Fruit fly (Drosophila melanogaster) whole organism, embryonic: ENCODE results near the gene CG14079.
A peak's percentile ranks its signal among the peaks of the same experiment; 100 is the strongest.

Source experiments
- Atf6 ChIP-seq: fragments of 200-800 bp; sonication (Bioruptor generic); IDR thresholded peaks from 2 replicates; pipeline ENCODE4 v1.3.6; 2022; ENCODE audit warnings: missing biosample characterization, missing genetic modification characterization
- Bgb ChIP-seq: fragments of 200-800 bp; sonication (Bioruptor generic); IDR thresholded peaks from 2 replicates; pipeline ENCODE4 v1.3.6; 2022; ENCODE audit warnings: missing biosample characterization, missing genetic modification characterization; ENCODE audit not compliant: partially characterized antibody
- CG11093 ChIP-seq: fragments of 200-800 bp; sonication (Bioruptor generic); IDR thresholded peaks from 3 replicates; pipeline ENCODE4 v1.3.6; 2022; ENCODE audit warnings: missing biosample characterization, missing genetic modification characterization
- CG12236 ChIP-seq: fragments of 200-800 bp; sonication (Bioruptor generic); optimal IDR thresholded peaks from 2 replicates; lab custom pipeline; 2016; ENCODE audit warnings: missing biosample characterization, missing genetic modification characterization
- CG13287 ChIP-seq: fragments of 200-800 bp; sonication (Bioruptor generic); IDR thresholded peaks from 2 replicates; pipeline ENCODE4 v1.3.6; 2022; ENCODE audit warnings: missing biosample characterization, missing genetic modification characterization; ENCODE audit not compliant: partially characterized antibody
- CG13624 ChIP-seq: fragments of 200-800 bp; sonication (Bioruptor generic); optimal IDR thresholded peaks from 2 replicates; lab custom pipeline; 2016; ENCODE audit warnings: missing biosample characterization, missing genetic modification characterization
- CG14860 ChIP-seq: fragments of 200-800 bp; sonication (Bioruptor generic); IDR thresholded peaks from 3 replicates; pipeline ENCODE4 v1.3.6; 2022; ENCODE audit warnings: missing biosample characterization, missing genetic modification characterization; ENCODE audit not compliant: partially characterized antibody
- CG17328 ChIP-seq: fragments of 200-800 bp; sonication (Bioruptor generic); IDR thresholded peaks from 2 replicates; pipeline ENCODE4 v1.3.6; 2022; ENCODE audit warnings: missing biosample characterization, missing genetic modification characterization
- CG17568 ChIP-seq: fragments of 200-800 bp; sonication (Bioruptor generic); optimal IDR thresholded peaks from 2 replicates; lab custom pipeline; 2018; ENCODE audit warnings: missing biosample characterization, mild to moderate bottlenecking, missing genetic modification characterization, moderate library complexity
- CG17829 ChIP-seq: fragments of 200-800 bp; optimal IDR thresholded peaks from 2 replicates; lab custom pipeline; 2019; ENCODE audit warnings: missing biosample characterization, mild to moderate bottlenecking, missing genetic modification characterization, moderate library complexity
- CG2129 ChIP-seq: fragments of 200-800 bp; sonication (Bioruptor generic); IDR thresholded peaks from 2 replicates; pipeline ENCODE4 v1.3.6; 2022; ENCODE audit warnings: missing biosample characterization, missing genetic modification characterization; ENCODE audit not compliant: partially characterized antibody
- CG31388 ChIP-seq: fragments of 200-800 bp; sonication (Bioruptor generic); optimal IDR thresholded peaks from 2 replicates; lab custom pipeline; 2016; ENCODE audit warnings: missing biosample characterization, missing genetic modification characterization
- CG34422 ChIP-seq: fragments of 200-800 bp; sonication (Bioruptor generic); IDR thresholded peaks from 3 replicates; pipeline ENCODE4 v1.3.6; 2022; ENCODE audit warnings: missing biosample characterization, missing genetic modification characterization
- CG3838 ChIP-seq: fragments of 200-800 bp; sonication (Bioruptor generic); optimal IDR thresholded peaks from 3 replicates; lab custom pipeline; 2016; ENCODE audit warnings: missing biosample characterization, missing genetic modification characterization
- CG3847 ChIP-seq: fragments of 200-800 bp; sonication (Bioruptor generic); IDR thresholded peaks from 2 replicates; pipeline ENCODE4 v1.3.6; 2022; ENCODE audit warnings: missing biosample characterization, missing genetic modification characterization
- CG4854 ChIP-seq: fragments of 200-800 bp; sonication (Bioruptor generic); optimal IDR thresholded peaks from 2 replicates; lab custom pipeline; 2016; ENCODE audit warnings: missing biosample characterization, missing genetic modification characterization, inconsistent platforms
- CG7556 ChIP-seq: fragments of 200-800 bp; sonication (Bioruptor generic); optimal IDR thresholded peaks from 2 replicates; lab custom pipeline; 2017; ENCODE audit warnings: missing biosample characterization, mild to moderate bottlenecking, missing genetic modification characterization
- CG7839 ChIP-seq: fragments of 200-800 bp; sonication (Bioruptor generic); optimal IDR thresholded peaks from 3 replicates; lab custom pipeline; 2018; ENCODE audit warnings: missing biosample characterization, mild to moderate bottlenecking, missing genetic modification characterization, moderate library complexity
- CG9932 ChIP-seq: fragments of 200-800 bp; sonication (Bioruptor generic); IDR thresholded peaks from 2 replicates; pipeline ENCODE4 v1.3.6; 2022; ENCODE audit warnings: missing biosample characterization, missing genetic modification characterization
- Dek ChIP-seq: fragments of 200-800 bp; sonication (Bioruptor generic); optimal IDR thresholded peaks from 3 replicates; lab custom pipeline; 2019; ENCODE audit warnings: missing biosample characterization, mild to moderate bottlenecking, missing genetic modification characterization, moderate library complexity
- Hmr ChIP-seq: fragments of 200-800 bp; sonication (Bioruptor generic); optimal IDR thresholded peaks from 3 replicates; lab custom pipeline; 2017; ENCODE audit warnings: mild to moderate bottlenecking, missing biosample characterization, missing genetic modification reagents, missing genetic modification characterization
- Jarid2 ChIP-seq: fragments of 200-800 bp; sonication (Bioruptor generic); optimal IDR thresholded peaks from 3 replicates; lab custom pipeline; 2017; ENCODE audit warnings: mild to moderate bottlenecking, missing biosample characterization, missing genetic modification reagents, missing genetic modification characterization
- Kr ChIP-seq: fragments of 200-800 bp; sonication (Bioruptor generic); optimal IDR thresholded peaks from 2 replicates; lab custom pipeline; 2017; ENCODE audit warnings: missing biosample characterization, mild to moderate bottlenecking, missing genetic modification characterization
- Lpt ChIP-seq: fragments of >200 bp; optimal IDR thresholded peaks from 2 replicates; lab custom pipeline; 2018; ENCODE audit warnings: missing biosample characterization, missing genetic modification characterization
- Mad ChIP-seq: fragments of 200-800 bp; sonication (Bioruptor generic); optimal IDR thresholded peaks from 2 replicates; lab custom pipeline; 2016; ENCODE audit warnings: missing biosample characterization, missing genetic modification characterization
- Max ChIP-seq: fragments of 200-800 bp; sonication (Bioruptor generic); optimal IDR thresholded peaks from 2 replicates; lab custom pipeline; 2016; ENCODE audit warnings: missing biosample characterization, mild to moderate bottlenecking, missing genetic modification characterization
- NFAT ChIP-seq: fragments of 200-800 bp; sonication (Bioruptor generic); IDR thresholded peaks from 2 replicates; pipeline ENCODE4 v1.3.6; 2022; ENCODE audit warnings: missing biosample characterization, missing genetic modification characterization
- Vsx1 ChIP-seq: fragments of 200-800 bp; sonication (Bioruptor generic); optimal IDR thresholded peaks from 2 replicates; lab custom pipeline; 2017; ENCODE audit warnings: missing biosample characterization, mild to moderate bottlenecking, missing genetic modification characterization, missing genetic modification reagents
- al ChIP-seq: fragments of 200-800 bp; sonication (Bioruptor generic); IDR thresholded peaks from 2 replicates; pipeline ENCODE4 v1.3.6; 2022; ENCODE audit warnings: missing biosample characterization, missing genetic modification characterization
- aop ChIP-seq: fragments of 200-800 bp; sonication (Bioruptor generic); IDR thresholded peaks from 2 replicates; pipeline ENCODE4 v1.3.6; 2022; ENCODE audit warnings: missing biosample characterization, missing genetic modification characterization
- crc ChIP-seq: fragments of 200-800 bp; sonication (Bioruptor generic); optimal IDR thresholded peaks from 2 replicates; lab custom pipeline; 2016; ENCODE audit warnings: missing biosample characterization, missing genetic modification characterization
- crp ChIP-seq, 2 experiments: fragments of 200-800 bp; sonication (Bioruptor generic); optimal IDR thresholded peaks; 2 replicates in 1 of 2; 3 replicates in 1 of 2; lab custom pipeline; 2017; ENCODE audit warnings: missing biosample characterization in 2 of 2, missing genetic modification characterization in 2 of 2, mild to moderate bottlenecking in 1 of 2, moderate library complexity in 1 of 2
- esg ChIP-seq: fragments of 200-800 bp; sonication (Bioruptor generic); conservative IDR thresholded peaks from 2 replicates; pipeline ENCODE4 v1.3.6; 2022; ENCODE audit warnings: missing biosample characterization, missing genetic modification characterization
- eyg ChIP-seq: fragments of 200-800 bp; sonication (Bioruptor generic); optimal IDR thresholded peaks from 3 replicates; lab custom pipeline; 2016; ENCODE audit warnings: missing biosample characterization, missing genetic modification characterization
- gcm ChIP-seq: fragments of 200-800 bp; sonication (Bioruptor generic); optimal IDR thresholded peaks from 2 replicates; lab custom pipeline; 2019; ENCODE audit warnings: missing biosample characterization, mild to moderate bottlenecking, missing genetic modification characterization, moderate library complexity
- gro ChIP-seq: fragments of 200-800 bp; sonication (Bioruptor generic); optimal IDR thresholded peaks from 2 replicates; lab custom pipeline; 2016; ENCODE audit warnings: missing biosample characterization, missing genetic modification characterization
- gsb-n ChIP-seq: fragments of 200-800 bp; sonication (Bioruptor generic); optimal IDR thresholded peaks from 3 replicates; lab custom pipeline; 2018; ENCODE audit warnings: missing biosample characterization, mild to moderate bottlenecking, missing genetic modification characterization
- kah ChIP-seq: fragments of 200-800 bp; sonication (Bioruptor generic); optimal IDR thresholded peaks from 2 replicates; lab custom pipeline; 2018; ENCODE audit warnings: missing biosample characterization, mild to moderate bottlenecking, missing genetic modification characterization
- nom ChIP-seq: fragments of 200-800 bp; sonication (Bioruptor generic); optimal IDR thresholded peaks from 2 replicates; lab custom pipeline; 2017; ENCODE audit warnings: missing biosample characterization, missing genetic modification characterization, mild to moderate bottlenecking, moderate library complexity, missing genetic modification reagents
- p53 ChIP-seq: fragments of 200-800 bp; sonication (Bioruptor generic); optimal IDR thresholded peaks from 2 replicates; lab custom pipeline; 2016; ENCODE audit warnings: missing biosample characterization, missing genetic modification characterization
- pb ChIP-seq: fragments of 200-800 bp; sonication (Bioruptor generic); optimal IDR thresholded peaks from 3 replicates; lab custom pipeline; 2016; ENCODE audit warnings: missing biosample characterization, missing genetic modification characterization
- pita ChIP-seq: fragments of 200-800 bp; sonication (Bioruptor generic); optimal IDR thresholded peaks from 2 replicates; lab custom pipeline; 2017; ENCODE audit warnings: missing biosample characterization, mild to moderate bottlenecking, missing genetic modification characterization
- sc ChIP-seq, 3 experiments: fragments of >200 bp in 2 of 3; fragments of 200-800 bp in 1 of 3; sonication (Bioruptor generic) in 1 of 3; optimal IDR thresholded peaks; 2 replicates in 2 of 3; 3 replicates in 1 of 3; lab custom pipeline; 2017; ENCODE audit warnings: mild to moderate bottlenecking in 1 of 3, missing biosample characterization in 1 of 3, missing genetic modification characterization in 1 of 3, missing genetic modification reagents in 1 of 3
- slp2 ChIP-seq: fragments of 200-800 bp; sonication (Bioruptor generic); optimal IDR thresholded peaks from 2 replicates; lab custom pipeline; 2016; ENCODE audit warnings: missing biosample characterization, missing genetic modification characterization
- sr ChIP-seq: fragments of 200-800 bp; sonication (Bioruptor generic); IDR thresholded peaks from 3 replicates; pipeline ENCODE4 v1.3.6; 2022; ENCODE audit warnings: missing biosample characterization, missing genetic modification characterization
- ssp ChIP-seq: fragments of 200-800 bp; sonication (Bioruptor generic); IDR thresholded peaks from 2 replicates; pipeline ENCODE4 v1.3.6; 2022; ENCODE audit warnings: missing biosample characterization, missing genetic modification characterization
- tna ChIP-seq: fragments of 200-800 bp; sonication (Bioruptor generic); IDR thresholded peaks from 2 replicates; pipeline ENCODE4 v1.3.6; 2022; ENCODE audit warnings: missing biosample characterization, missing genetic modification characterization; ENCODE audit not compliant: partially characterized antibody
- toy ChIP-seq: fragments of 200-800 bp; sonication (Bioruptor generic); IDR thresholded peaks from 2 replicates; pipeline ENCODE4 v1.3.6; 2022; ENCODE audit warnings: missing biosample characterization, missing genetic modification characterization
- usp ChIP-seq: fragments of >200 bp; optimal IDR thresholded peaks from 2 replicates; lab custom pipeline; 2017; ENCODE audit warnings: missing biosample characterization, missing genetic modification characterization
- vvl ChIP-seq: fragments of 200-800 bp; sonication (Bioruptor generic); IDR thresholded peaks from 2 replicates; pipeline ENCODE4 v1.3.6; 2022; ENCODE audit warnings: missing biosample characterization, missing genetic modification characterization
- zf30C ChIP-seq: fragments of 200-800 bp; sonication (Bioruptor generic); optimal IDR thresholded peaks from 3 replicates; lab custom pipeline; 2018; ENCODE audit warnings: missing biosample characterization, mild to moderate bottlenecking, missing genetic modification characterization

Gene CG14079

DNA sequence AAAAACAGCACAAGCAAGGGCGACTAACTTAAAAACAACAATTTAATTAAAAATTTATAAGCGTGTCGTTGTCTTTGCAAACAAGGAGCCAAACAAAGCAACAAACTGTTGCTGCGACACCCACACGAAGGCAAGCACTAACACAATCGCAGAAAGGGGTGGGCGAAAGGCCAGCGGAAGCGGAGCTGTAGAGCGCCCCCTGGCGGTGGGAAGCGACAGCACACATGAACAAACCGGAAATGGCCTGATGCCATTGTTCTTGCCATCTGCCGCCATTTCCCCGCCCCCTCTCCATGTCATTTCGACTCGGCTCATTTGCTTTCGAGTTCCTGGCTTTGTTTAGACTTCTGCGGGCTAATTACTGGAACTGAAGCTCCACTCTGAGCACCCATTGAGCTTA, 34.8 kb downstream of the CG14079 start (continued):
- TF ChIP-seq pita (no peak), CG2129 (GFP tag; lab: Robert Waterston, UW) (no peak), gro (no peak), toy (GFP tag; lab: Robert Waterston, UW) (peak; percentile 34; the same call in 1 of the 2 replicates), CG31388 (GFP tag; lab: Kevin White, UChicago) (no peak), Mad (GFP tag; lab: Kevin White, UChicago) (no peak), CG14860 (GFP tag; lab: Robert Waterston, UW) (no peak), nom (GFP tag; lab: Kevin White, UChicago) (no peak), Vsx1 (GFP tag; lab: Kevin White, UChicago) (no peak), CG13287 (GFP tag; lab: Robert Waterston, UW) (no peak), CG17568 (GFP tag; lab: Kevin White, UChicago) (peak; percentile 0), gsb-n (tag; lab: Kevin White, UChicago) (no peak), crp (GFP tag; optimal IDR thresholded peaks at IDR 0.05; lab: Kevin White, UChicago) (no peak), CG13624 (GFP tag; lab: Kevin White, UChicago) (no peak), zf30C (GFP tag; lab: Kevin White, UChicago) (no peak), CG12236 (GFP tag; lab: Kevin White, UChicago) (no peak), Lpt (GFP tag; lab: Kevin White, UChicago) (no peak), CG3838 (GFP tag; lab: Kevin White, UChicago) (no peak), CG34422 (GFP tag; lab: Robert Waterston, UW) (no peak), CG17328 (GFP tag; lab: Robert Waterston, UW) (peak; percentile 50; the same call in 1 of the 2 replicates), CG11093 (GFP tag; lab: Robert Waterston, UW) (no peak), aop (no peak), vvl (no peak), usp (no peak), CG7556 (GFP tag; lab: Kevin White, UChicago) (no peak), p53 (GFP tag; lab: Kevin White, UChicago) (no peak), eyg (no peak), CG17829 (tag; lab: Kevin White, UChicago) (no peak), crc (GFP tag; lab: Kevin White, UChicago) (no peak), al (GFP tag; lab: Robert Waterston, UW) (no peak), slp2 (GFP tag; lab: Kevin White, UChicago) (no peak), pb (GFP tag; lab: Kevin White, UChicago) (peak; percentile 24), sr (GFP tag; lab: Robert Waterston, UW) (no peak), Kr (GFP tag; lab: Kevin White, UChicago) (no peak), CG4854 (GFP tag; lab: Kevin White, UChicago) (no peak), Bgb (GFP tag; lab: Robert Waterston, UW) (no peak), sc (optimal IDR thresholded peaks at IDR 0.05; lab: Kevin White, UChicago) (no peak), sc (GFP tag; optimal IDR thresholded peaks at IDR 0.05; lab: Kevin White, UChicago) (no peak), CG9932 (GFP tag; lab: Robert Waterston, UW) (0 out of 2 replicates have a peak, but pooled peaks have one; percentile 29), CG3847 (GFP tag; lab: Robert Waterston, UW) (no peak), Max (GFP tag; lab: Kevin White, UChicago) (no peak), Dek (tag; lab: Kevin White, UChicago) (no peak), Jarid2 (GFP tag; lab: Kevin White, UChicago) (peak; percentile 2), Hmr (GFP tag; lab: Kevin White, UChicago) (peak; percentile 58), CG7839 (no peak), kah (GFP tag; lab: Kevin White, UChicago) (no peak), NFAT (GFP tag; lab: Robert Waterston, UW) (no peak), gcm (GFP tag; lab: Kevin White, UChicago) (no peak), tna (no peak), esg (no peak), ssp (GFP tag; lab: Robert Waterston, UW) (no peak), Atf6 (GFP tag; lab: Robert Waterston, UW) (no peak)
